Fruit fly (Drosophila melanogaster) whole organism, wandering third instar larva: ENCODE measurements around the gene BBS5.

Experiments
- Abd-B ChIP-seq: fragments of >200 bp; optimal IDR thresholded peaks from 2 replicates; lab custom pipeline; 2017; ENCODE audit warnings: missing biosample characterization, missing genetic modification characterization
- CG32264 ChIP-seq: fragments of 200-800 bp; sonication (Bioruptor generic); optimal IDR thresholded peaks from 2 replicates; lab custom pipeline; 2016; ENCODE audit warnings: missing biosample characterization, missing genetic modification characterization
- CG9705 ChIP-seq: fragments of 200-800 bp; sonication (Bioruptor generic); optimal IDR thresholded peaks from 2 replicates; lab custom pipeline; 2018; ENCODE audit warnings: missing biosample characterization, mild to moderate bottlenecking, missing genetic modification characterization
- Dfd ChIP-seq: fragments of >200 bp; optimal IDR thresholded peaks from 2 replicates; lab custom pipeline; 2017; ENCODE audit warnings: missing biosample characterization, missing genetic modification characterization
- GATAd ChIP-seq: sonication (Bioruptor generic); optimal IDR thresholded peaks from 2 replicates; lab custom pipeline; 2016; ENCODE audit warnings: missing biosample characterization, missing genetic modification characterization
- HLH106 ChIP-seq: fragments of 200-800 bp; optimal IDR thresholded peaks from 3 replicates; lab custom pipeline; 2019; ENCODE audit warnings: missing biosample characterization, mild to moderate bottlenecking, missing genetic modification characterization, moderate library complexity
- Hnf4 ChIP-seq: fragments of 200-800 bp; sonication (Bioruptor generic); optimal IDR thresholded peaks from 2 replicates; lab custom pipeline; 2016; ENCODE audit warnings: missing biosample characterization, mild to moderate bottlenecking, missing genetic modification characterization
- Hr78 ChIP-seq: fragments of >200 bp; optimal IDR thresholded peaks from 2 replicates; lab custom pipeline; 2017; ENCODE audit warnings: missing biosample characterization, missing genetic modification characterization
- Hr83 ChIP-seq: fragments of 200-300 bp; sonication (Bioruptor generic); optimal IDR thresholded peaks from 2 replicates; lab custom pipeline; 2016; ENCODE audit warnings: missing biosample characterization, mild to moderate bottlenecking, missing genetic modification characterization, moderate library complexity; ENCODE audit not compliant: poor library complexity, severe bottlenecking
- Jra ChIP-seq: sonication (Bioruptor generic); optimal IDR thresholded peaks from 2 replicates; lab custom pipeline; 2016; ENCODE audit warnings: missing biosample characterization, missing genetic modification characterization
- Mio ChIP-seq: sonication (Bioruptor generic); optimal IDR thresholded peaks from 2 replicates; lab custom pipeline; 2016; ENCODE audit warnings: missing biosample characterization, missing genetic modification characterization
- N ChIP-seq: fragments of >200 bp; optimal IDR thresholded peaks from 2 replicates; lab custom pipeline; 2018; ENCODE audit warnings: missing biosample characterization, missing external identifiers, missing genetic modification characterization
- OdsH ChIP-seq: fragments of 200-800 bp; sonication (Bioruptor generic); optimal IDR thresholded peaks from 2 replicates; lab custom pipeline; 2016; ENCODE audit warnings: missing biosample characterization, mild to moderate bottlenecking, missing genetic modification characterization
- Rel ChIP-seq, 2 experiments: fragments of 200-800 bp; sonication (Bioruptor generic) in 1 of 2; optimal IDR thresholded peaks; 2 replicates in 1 of 2; 3 replicates in 1 of 2; lab custom pipeline; 2016 to 2019; ENCODE audit warnings: mild to moderate bottlenecking in 2 of 2, missing biosample characterization in 2 of 2, missing genetic modification characterization in 2 of 2, moderate library complexity in 1 of 2
- Sp1 ChIP-seq: fragments of 200-800 bp; sonication (Bioruptor generic); optimal IDR thresholded peaks from 3 replicates; lab custom pipeline; 2019; ENCODE audit warnings: missing biosample characterization, mild to moderate bottlenecking, missing genetic modification characterization, moderate library complexity
- Vsx2 ChIP-seq: fragments of 200-300, 225-300 bp; sonication (Bioruptor generic); optimal IDR thresholded peaks from 2 replicates; lab custom pipeline; 2018; ENCODE audit warnings: missing biosample characterization, missing genetic modification characterization; ENCODE audit not compliant: partially characterized antibody
- br ChIP-seq: fragments of 200-800 bp; sonication (Bioruptor generic); optimal IDR thresholded peaks from 2 replicates; lab custom pipeline; 2016; ENCODE audit warnings: missing biosample characterization, missing genetic modification characterization
- brk ChIP-seq: fragments of 200-800 bp; sonication (Bioruptor generic); optimal IDR thresholded peaks from 2 replicates; lab custom pipeline; 2016; ENCODE audit warnings: missing biosample characterization, mild to moderate bottlenecking, missing genetic modification characterization
- dl ChIP-seq, 2 experiments: fragments of 175-275, 200-275 bp in 1 of 2; fragments of 200-275 bp in 1 of 2; sonication (Bioruptor generic); optimal IDR thresholded peaks; lab custom pipeline; 2018; ENCODE audit warnings: mild to moderate bottlenecking in 2 of 2, missing biosample characterization in 2 of 2, missing genetic modification characterization in 2 of 2, moderate library complexity in 2 of 2; ENCODE audit not compliant: partially characterized antibody in 2 of 2, insufficient read depth in 1 of 2
- dmrt93B ChIP-seq: fragments of 200-800 bp; sonication (Bioruptor generic); optimal IDR thresholded peaks from 2 replicates; lab custom pipeline; 2018; ENCODE audit warnings: missing biosample characterization, mild to moderate bottlenecking, missing genetic modification characterization
- dsf ChIP-seq: sonication (Bioruptor generic); optimal IDR thresholded peaks from 2 replicates; lab custom pipeline; 2016; ENCODE audit warnings: missing biosample characterization, missing genetic modification characterization, borderline replicate concordance
- ey ChIP-seq: fragments of 200-800 bp; sonication (Bioruptor generic); optimal IDR thresholded peaks from 2 replicates; lab custom pipeline; 2016; ENCODE audit warnings: missing biosample characterization, missing genetic modification characterization
- foxo ChIP-seq, 2 experiments: fragments of 200-800 bp; sonication (Bioruptor generic); optimal IDR thresholded peaks; 2 replicates in 1 of 2; 3 replicates in 1 of 2; lab custom pipeline; 2016 to 2017; ENCODE audit warnings: missing biosample characterization in 2 of 2, missing genetic modification characterization in 2 of 2
- fru ChIP-seq: fragments of 200-800 bp; sonication (Bioruptor generic); optimal IDR thresholded peaks from 3 replicates; lab custom pipeline; 2016; ENCODE audit warnings: missing biosample characterization, mild to moderate bottlenecking, missing genetic modification characterization
- h ChIP-seq: fragments of 200-800 bp; sonication (Bioruptor generic); optimal IDR thresholded peaks from 3 replicates; lab custom pipeline; 2016; ENCODE audit warnings: missing biosample characterization, mild to moderate bottlenecking, missing genetic modification characterization
- lola ChIP-seq: fragments of >200 bp; optimal IDR thresholded peaks from 2 replicates; lab custom pipeline; 2017; ENCODE audit warnings: missing biosample characterization, missing genetic modification characterization
- pan ChIP-seq: fragments of >200 bp; optimal IDR thresholded peaks from 2 replicates; lab custom pipeline; 2017
- rgr ChIP-seq: fragments of 200-800 bp; sonication (Bioruptor generic); optimal IDR thresholded peaks from 3 replicates; lab custom pipeline; 2016; ENCODE audit warnings: missing biosample characterization, mild to moderate bottlenecking, missing genetic modification characterization
- sv ChIP-seq: fragments of 200-800 bp; sonication (Bioruptor generic); optimal IDR thresholded peaks from 3 replicates; lab custom pipeline; 2016; ENCODE audit warnings: missing biosample characterization, missing genetic modification characterization
- tai ChIP-seq: sonication (Bioruptor generic); optimal IDR thresholded peaks from 2 replicates; lab custom pipeline; 2016; ENCODE audit warnings: missing biosample characterization, missing genetic modification characterization
- usp ChIP-seq: fragments of >200 bp; optimal IDR thresholded peaks from 2 replicates; lab custom pipeline; 2017; ENCODE audit warnings: missing biosample characterization, missing genetic modification characterization

The BBS5 gene

DNA sequence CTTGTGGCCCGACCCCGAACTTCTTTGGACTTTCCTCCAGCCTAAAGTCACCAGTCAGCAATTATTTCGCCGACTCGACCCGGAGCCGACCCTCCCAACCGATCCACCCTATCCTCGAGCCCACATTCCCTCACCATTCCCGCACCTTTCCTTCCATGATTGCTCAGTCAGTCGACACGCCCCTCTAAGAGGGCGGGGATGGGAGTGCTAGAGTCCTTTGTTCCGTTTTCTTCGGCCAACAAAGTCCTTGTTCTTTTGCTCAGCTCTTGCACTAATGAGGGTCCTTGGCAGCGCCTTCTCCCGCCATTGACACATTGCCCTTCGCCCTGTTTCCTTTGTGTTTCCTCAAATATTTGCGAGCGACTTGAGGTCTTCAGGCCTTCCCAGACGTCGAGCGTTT lies 29.2 kb downstream of the BBS5 start:
- TF ChIP-seq Hnf4 (GFP tag; lab: Kevin White, UChicago) (no peak), HLH106 (tag; lab: Kevin White, UChicago) (no peak), pan (lab: Kevin White, UChicago) (no peak), CG9705 (GFP tag; lab: Kevin White, UChicago) (no peak), rgr (GFP tag; lab: Kevin White, UChicago) (no peak), Hr78 (GFP tag; lab: Kevin White, UChicago) (no peak), Rel (GFP tag; optimal IDR thresholded peaks at IDR 0.05; lab: Kevin White, UChicago) (no peak), Rel (tag; optimal IDR thresholded peaks at IDR 0.05; lab: Kevin White, UChicago) (no peak), Vsx2 (GFP tag; lab: Kevin White, UChicago) (no peak), N (GFP tag; lab: Kevin White, UChicago) (no peak), Jra (no peak), foxo (GFP tag; optimal IDR thresholded peaks at IDR 0.05; lab: Kevin White, UChicago) (no peak), fru (GFP tag; lab: Kevin White, UChicago) (no peak)
- TF ChIP-seq, all 38 proteins: peak for 0

DNA sequence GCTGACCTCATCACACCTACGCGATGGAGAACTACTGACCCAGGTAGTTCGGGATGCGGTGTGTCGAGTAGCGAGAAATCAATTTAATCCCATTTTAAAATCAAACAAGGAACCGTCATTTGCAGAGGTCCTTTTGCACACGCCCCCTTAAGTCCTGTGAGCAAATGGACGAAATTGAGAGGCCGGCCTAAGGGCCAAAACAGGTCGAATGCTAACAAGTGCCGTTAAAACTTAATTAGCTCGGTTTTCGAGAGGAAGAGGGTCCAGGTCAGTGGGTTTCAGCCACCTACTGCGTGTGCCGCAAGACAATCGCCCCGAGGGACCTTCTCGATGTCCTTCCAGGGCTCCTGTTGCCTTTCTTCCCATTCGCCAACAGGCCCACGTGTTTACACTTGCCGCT lies 30.1 kb downstream of the BBS5 start:
- no peak for TF ChIP-seq h
- TF ChIP-seq ey (GFP tag; lab: Kevin White, UChicago) = no peak
- TF ChIP-seq dl (GFP tag; optimal IDR thresholded peaks at IDR 0.05; lab: Kevin White, UChicago; ENCODE audit: insufficient read depth in 1 of 2, partially characterized antibody in 2 of 2) = no peak
- TF ChIP-seq CG9705 (GFP tag; lab: Kevin White, UChicago) = no peak
- TF ChIP-seq rgr (GFP tag; lab: Kevin White, UChicago) = no peak
- no peak for TF ChIP-seq N (GFP tag; lab: Kevin White, UChicago)
- no peak for TF ChIP-seq fru (GFP tag; lab: Kevin White, UChicago)
- TF ChIP-seq OdsH (GFP tag; lab: Kevin White, UChicago) = no peak
- no peak for TF ChIP-seq Sp1 (GFP tag; lab: Kevin White, UChicago)
- TF ChIP-seq lola = no peak
- TF ChIP-seq HLH106 (tag; lab: Kevin White, UChicago) = no peak
- TF ChIP-seq pan (lab: Kevin White, UChicago) = no peak
- TF ChIP-seq usp = no peak
- no peak for TF ChIP-seq CG32264 (GFP tag; lab: Kevin White, UChicago)
- no peak for TF ChIP-seq sv (GFP tag; lab: Kevin White, UChicago)
- no peak for TF ChIP-seq Hr78 (GFP tag; lab: Kevin White, UChicago)
- no peak for TF ChIP-seq GATAd

DNA sequence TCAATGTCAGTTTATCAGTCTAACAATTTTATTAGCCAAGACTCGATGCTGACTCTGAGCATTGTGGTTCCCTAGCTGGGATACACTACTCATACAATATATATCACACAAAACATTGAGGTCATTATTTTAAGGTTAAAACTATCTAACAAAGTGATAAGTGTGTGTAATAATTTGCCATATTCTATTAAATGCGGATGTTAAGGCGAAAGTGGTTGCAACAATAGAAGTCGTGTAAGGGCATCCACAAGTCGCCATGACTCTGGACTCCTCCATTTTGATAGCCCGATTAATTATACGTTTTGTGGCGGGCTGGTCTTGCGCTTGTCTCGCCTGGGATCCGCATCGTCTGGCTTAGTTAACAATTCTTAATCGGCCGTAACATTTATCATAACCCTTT lies 30.7 kb downstream of the BBS5 start:
- no peak for TF ChIP-seq Vsx2 (GFP tag; lab: Kevin White, UChicago)
- TF ChIP-seq tai = no peak
- no peak for TF ChIP-seq br
- TF ChIP-seq Hr83 (GFP tag; lab: Kevin White, UChicago) = no peak
- no peak for TF ChIP-seq Mio (GFP tag; lab: Kevin White, UChicago)
- TF ChIP-seq Rel (GFP tag; optimal IDR thresholded peaks at IDR 0.05; lab: Kevin White, UChicago) = no peak
- TF ChIP-seq Rel (tag; optimal IDR thresholded peaks at IDR 0.05; lab: Kevin White, UChicago) = no peak

DNA sequence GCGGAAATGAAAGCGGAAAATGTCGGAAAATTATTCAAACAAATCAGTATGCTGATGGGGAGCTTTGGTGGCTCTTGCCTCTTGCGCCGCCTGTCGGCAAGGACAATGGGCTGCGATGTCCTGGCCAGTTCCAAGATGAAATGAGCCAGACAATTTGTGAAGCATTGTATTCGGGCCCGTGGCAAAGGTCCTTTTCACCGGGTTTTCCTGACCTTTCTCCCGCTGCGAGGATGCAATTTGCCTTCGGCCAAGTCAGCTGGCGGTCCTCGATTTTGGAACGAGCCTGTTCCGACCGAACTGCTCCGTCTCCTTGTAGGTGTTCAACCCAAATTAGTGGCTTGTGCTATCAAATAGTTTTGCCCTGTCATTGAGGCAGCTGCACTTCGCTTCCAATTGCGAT lies 31.3 kb downstream of the BBS5 start:
- TF ChIP-seq N (GFP tag; lab: Kevin White, UChicago) (no peak), OdsH (GFP tag; lab: Kevin White, UChicago) (no peak), dmrt93B (GFP tag; lab: Kevin White, UChicago) (no peak), lola (no peak), HLH106 (tag; lab: Kevin White, UChicago) (no peak), sv (GFP tag; lab: Kevin White, UChicago) (no peak), dsf (GFP tag; lab: Kevin White, UChicago) (no peak), Dfd (no peak), br (no peak), Vsx2 (GFP tag; lab: Kevin White, UChicago) (no peak), brk (GFP tag; lab: Kevin White, UChicago) (no peak), Hr78 (GFP tag; lab: Kevin White, UChicago) (no peak), Abd-B (GFP tag; lab: Kevin White, UChicago) (no peak)
